Worm (Caenorhabditis elegans) whole organism, early embryonic: Measurements from ENCODE around the gene lst-2.
A peak's percentile ranks its signal among the peaks of the same experiment; 100 is the strongest.

Experiments used
- B0310.2 ChIP-seq: sonication (generic microtip); optimal IDR thresholded peaks from 2 replicates; lab custom pipeline; 2016; ENCODE audit warnings: mild to moderate bottlenecking, missing genetic modification characterization, missing compliant biosample characterization
- F13C5.2 ChIP-seq: sonication (generic microtip); optimal IDR thresholded peaks from 2 replicates; lab custom pipeline; 2017; ENCODE audit warnings: mild to moderate bottlenecking, missing genetic modification characterization, inconsistent platforms, missing compliant biosample characterization
- aly-1 ChIP-seq: sonication (generic microtip); optimal IDR thresholded peaks from 2 replicates; lab custom pipeline; 2016; ENCODE audit warnings: missing genetic modification characterization, missing compliant biosample characterization
- ama-1 ChIP-seq: fragments of 150-350 bp; optimal IDR thresholded peaks from 2 replicates; lab custom pipeline; 2014
- ceh-13 ChIP-seq: fragments of 200-800 bp; sonication (Bioruptor generic); optimal IDR thresholded peaks from 2 replicates; lab custom pipeline; 2018; ENCODE audit warnings: mild to moderate bottlenecking, missing genetic modification characterization, missing compliant biosample characterization
- ceh-36 ChIP-seq: sonication (generic microtip); optimal IDR thresholded peaks from 2 replicates; lab custom pipeline; 2016; ENCODE audit warnings: missing genetic modification characterization, inconsistent platforms, missing compliant biosample characterization
- ets-7 ChIP-seq: sonication (generic microtip); optimal IDR thresholded peaks from 2 replicates; lab custom pipeline; 2016; ENCODE audit warnings: missing genotype, missing genetic modification characterization, missing compliant biosample characterization
- flt-1 ChIP-seq: fragments of 200-800 bp; sonication (Bioruptor generic); IDR thresholded peaks from 2 replicates; pipeline ENCODE4 v1.3.6; 2022; ENCODE audit warnings: missing genetic modification characterization, missing compliant biosample characterization
- hmbx-1 ChIP-seq: sonication (generic microtip); optimal IDR thresholded peaks from 2 replicates; lab custom pipeline; 2016; ENCODE audit warnings: mild to moderate bottlenecking, missing genetic modification characterization, missing compliant biosample characterization
- hmg-4 ChIP-seq: fragments of 200-800 bp; sonication (Bioruptor generic); optimal IDR thresholded peaks from 2 replicates; lab custom pipeline; 2018; ENCODE audit warnings: mild to moderate bottlenecking, missing genetic modification characterization, missing compliant biosample characterization
- hnd-1 ChIP-seq: sonication (generic microtip); optimal IDR thresholded peaks from 2 replicates; lab custom pipeline; 2016; ENCODE audit warnings: missing genetic modification characterization, missing compliant biosample characterization
- pes-1 ChIP-seq: fragments of 200-800 bp; sonication (Bioruptor generic); IDR thresholded peaks from 2 replicates; pipeline ENCODE4 v1.3.6; 2022; ENCODE audit warnings: missing genetic modification reagents, missing genetic modification characterization, missing compliant biosample characterization
- scrt-1 ChIP-seq: fragments of 200-800 bp; sonication (Bioruptor generic); IDR thresholded peaks from 2 replicates; pipeline ENCODE4 v1.3.6; 2022; ENCODE audit warnings: missing genetic modification characterization, missing compliant biosample characterization
- sea-1 ChIP-seq: fragments of 200-800 bp; sonication (Bioruptor generic); conservative IDR thresholded peaks from 2 replicates; pipeline ENCODE4 v1.3.6; 2022; ENCODE audit warnings: missing genetic modification characterization, missing compliant biosample characterization
- tbx-11 ChIP-seq: fragments of 200-800 bp; sonication (Bioruptor generic); IDR thresholded peaks from 2 replicates; pipeline ENCODE4 v1.3.6; 2022; ENCODE audit warnings: missing genetic modification characterization, missing compliant biosample characterization
- tbx-37 ChIP-seq: fragments of 200-800 bp; sonication (Bioruptor generic); conservative IDR thresholded peaks from 2 replicates; pipeline ENCODE4 v1.3.6; 2022; ENCODE audit warnings: missing genetic modification reagents, missing genetic modification characterization, missing compliant biosample characterization
- tra-4 ChIP-seq: sonication (generic microtip); optimal IDR thresholded peaks from 2 replicates; lab custom pipeline; 2017; ENCODE audit warnings: missing genetic modification characterization, missing compliant biosample characterization

Gene lst-2

ce11 chrX:4364877-4365276 is 18.3 kb downstream of the lst-2 start, which contains the start of gene F14H12.8:
Gene F14H12.8 (minus strand): TSS chrX:4364977.
- no peak for TF ChIP-seq flt-1 (GFP tag; lab: Robert Waterston, UW)

- no peak for TF ChIP-seq sea-1
- TF ChIP-seq pes-1 (GFP tag; lab: Robert Waterston, UW): no peak
- TF ChIP-seq ama-1: no peak
Measured at ce11 chrX:4363200-4363599, 20.0 kb downstream of the lst-2 start, which contains the start of gene F14H12.17. Gene F14H12.17 (minus strand): TSS chrX:4363300.

- TF ChIP-seq F13C5.2 (tag; lab: Kevin White, UChicago) (no peak), pes-1 (GFP tag; lab: Robert Waterston, UW) (no peak), tbx-37 (GFP tag; lab: Robert Waterston, UW) (no peak), ets-7 (tag; lab: Kevin White, UChicago) (no peak), ceh-36 (tag; lab: Kevin White, UChicago) (no peak)
Measured at ce11 chrX:4362522-4362921, 20.6 kb downstream of the lst-2 start, which contains the start of gene F14H12.7. Gene F14H12.7 (minus strand): TSS chrX:4362622.

- TF ChIP-seq F13C5.2 (tag; lab: Kevin White, UChicago) (no peak), ama-1 (no peak), ceh-36 (tag; lab: Kevin White, UChicago) (no peak), hnd-1 (tag; lab: Kevin White, UChicago) (no peak), sea-1 (no peak), pes-1 (GFP tag; lab: Robert Waterston, UW) (no peak), flt-1 (GFP tag; lab: Robert Waterston, UW) (no peak)
Measured at ce11 chrX:4359030-4359429, 24.1 kb downstream of the lst-2 start.

- TF ChIP-seq ceh-36 (tag; lab: Kevin White, UChicago) (no peak), aly-1 (tag; lab: Kevin White, UChicago) (no peak), hmg-4 (GFP tag; lab: Kevin White, UChicago) (no peak), tbx-11 (no peak), ama-1 (no peak), sea-1 (no peak), ets-7 (tag; lab: Kevin White, UChicago) (no peak), F13C5.2 (tag; lab: Kevin White, UChicago) (no peak), tbx-37 (GFP tag; lab: Robert Waterston, UW) (no peak), tra-4 (tag; lab: Kevin White, UChicago) (no peak), scrt-1 (GFP tag; lab: Robert Waterston, UW) (no peak), pes-1 (GFP tag; lab: Robert Waterston, UW) (no peak), flt-1 (GFP tag; lab: Robert Waterston, UW) (no peak), hnd-1 (tag; lab: Kevin White, UChicago) (no peak), hmbx-1 (no peak), B0310.2 (no peak), ceh-13 (GFP tag; lab: Kevin White, UChicago) (no peak)
Measured at ce11 chrX:4357467-4357866, 25.7 kb downstream of the lst-2 start, which contains the start of gene F14H12.6. Gene F14H12.6 (minus strand): TSS chrX:4357567.

- TF ChIP-seq ama-1: no peak
- no peak for TF ChIP-seq flt-1 (GFP tag; lab: Robert Waterston, UW)
- TF ChIP-seq ceh-36 (tag; lab: Kevin White, UChicago): no peak
- no peak for TF ChIP-seq hnd-1 (tag; lab: Kevin White, UChicago)
- no peak for TF ChIP-seq tbx-11
- no peak for TF ChIP-seq ets-7 (tag; lab: Kevin White, UChicago)
- no peak for TF ChIP-seq ceh-13 (GFP tag; lab: Kevin White, UChicago)
- TF ChIP-seq hmg-4 (GFP tag; lab: Kevin White, UChicago): no peak
- no peak for TF ChIP-seq B0310.2
- TF ChIP-seq scrt-1 (GFP tag; lab: Robert Waterston, UW): no peak
- TF ChIP-seq sea-1: no peak
- TF ChIP-seq tra-4 (tag; lab: Kevin White, UChicago): no peak
- no peak for TF ChIP-seq hmbx-1
- no peak for TF ChIP-seq pes-1 (GFP tag; lab: Robert Waterston, UW)
- TF ChIP-seq tbx-37 (GFP tag; lab: Robert Waterston, UW): no peak
- TF ChIP-seq aly-1 (tag; lab: Kevin White, UChicago): no peak
- TF ChIP-seq F13C5.2 (tag; lab: Kevin White, UChicago): no peak
Measured at ce11 chrX:4353318-4353717, 29.8 kb downstream of the lst-2 start, which contains the start of gene col-165. Gene col-165 (plus strand): TSS chrX:4353618.

- TF ChIP-seq hmg-4 (GFP tag; lab: Kevin White, UChicago) (no peak), flt-1 (GFP tag; lab: Robert Waterston, UW) (no peak), tra-4 (tag; lab: Kevin White, UChicago) (no peak), ceh-36 (tag; lab: Kevin White, UChicago) (no peak), hnd-1 (tag; lab: Kevin White, UChicago) (no peak), pes-1 (GFP tag; lab: Robert Waterston, UW) (no peak), ets-7 (tag; lab: Kevin White, UChicago) (no peak), ceh-13 (GFP tag; lab: Kevin White, UChicago) (no peak), hmbx-1 (no peak), tbx-11 (no peak)
Measured at ce11 chrX:4350198-4350597, 33.0 kb downstream of the lst-2 start, which contains the start of gene F14H12.2. Gene F14H12.2 (plus strand): TSS chrX:4350498.

- TF ChIP-seq tra-4 (tag; lab: Kevin White, UChicago) (no peak), aly-1 (tag; lab: Kevin White, UChicago) (no peak), scrt-1 (GFP tag; lab: Robert Waterston, UW) (0 out of 2 replicates have a peak, but pooled peaks have one; percentile 40)
Measured at ce11 chrX:4343915-4344314, 39.3 kb downstream of the lst-2 start, which contains the start of gene F14H12.3. Gene F14H12.3 (plus strand): TSS chrX:4344215.
